Fruit fly (Drosophila melanogaster): ENCODE data around the gene Prp40.

The Prp40 gene

dm6 chr2L:3022986-3023385, at the start of gene Prp40, which contains the start of gene alpha4GT1 (continued):
- TF ChIP-seq BEAF-32 (GFP tag; optimal IDR thresholded peaks at IDR 0.05) (peak; percentile 64), CG14050 (GFP tag; IDR thresholded peaks at IDR 0.05) (no peak), maf-S (GFP tag; optimal IDR thresholded peaks at IDR 0.05) (no peak), ATbp (GFP tag; optimal IDR thresholded peaks at IDR 0.05) (no peak), ERR (GFP tag; optimal IDR thresholded peaks at IDR 0.05) (no peak), HLH4C (GFP tag; IDR thresholded peaks at IDR 0.05; ENCODE audit: partially characterized antibody) (peak; percentile 94), CG11456 (GFP tag; IDR thresholded peaks at IDR 0.05) (no peak), yki (optimal IDR thresholded peaks at IDR 0.05) (no peak), gcm2 (GFP tag; optimal IDR thresholded peaks at IDR 0.05) (no peak), CG1529 (GFP tag; optimal IDR thresholded peaks at IDR 0.05) (no peak), Dip2 (GFP tag; IDR thresholded peaks at IDR 0.05) (no peak), stc (GFP tag; IDR thresholded peaks at IDR 0.05) (no peak), gem (tag; optimal IDR thresholded peaks at IDR 0.05) (no peak), Optix (GFP tag; IDR thresholded peaks at IDR 0.05) (no peak), CG34422 (GFP tag; IDR thresholded peaks at IDR 0.05) (peak; percentile 31; the same call in 1 of the 3 replicates), CG10959 (GFP tag; IDR thresholded peaks at IDR 0.05) (no peak), CG11398 (GFP tag; optimal IDR thresholded peaks at IDR 0.05) (no peak), CG32772 (GFP tag; IDR thresholded peaks at IDR 0.05) (no peak), Ssrp (tag; optimal IDR thresholded peaks at IDR 0.05) (no peak), CG30431 (GFP tag; optimal IDR thresholded peaks at IDR 0.05) (no peak), mam (GFP tag; optimal IDR thresholded peaks at IDR 0.05) (no peak), pb (GFP tag; optimal IDR thresholded peaks at IDR 0.05) (no peak), CG34376 (GFP tag; optimal IDR thresholded peaks at IDR 0.05) (no peak), CG3163 (GFP tag; optimal IDR thresholded peaks at IDR 0.05) (no peak), psq (GFP tag; optimal IDR thresholded peaks at IDR 0.05) (no peak), CG1024 (GFP tag; IDR thresholded peaks at IDR 0.05) (no peak), tap (tag; optimal IDR thresholded peaks at IDR 0.05) (no peak), caup (GFP tag; optimal IDR thresholded peaks at IDR 0.05; ENCODE audit: severe bottlenecking) (no peak), Atf-2 (GFP tag; optimal IDR thresholded peaks at IDR 0.05) (no peak), pum (GFP tag; optimal IDR thresholded peaks at IDR 0.05) (no peak), CG4360 (GFP tag; IDR thresholded peaks at IDR 0.05) (peak; percentile 77; the same call in 1 of the 2 replicates), CG16815 (GFP tag; optimal IDR thresholded peaks at IDR 0.05) (no peak), CG17186 (GFP tag; optimal IDR thresholded peaks at IDR 0.05) (peak; percentile 73), CG6854 (GFP tag; optimal IDR thresholded peaks at IDR 0.05) (no peak), pho (GFP tag; optimal IDR thresholded peaks at IDR 0.05) (no peak), ranshi (GFP tag; IDR thresholded peaks at IDR 0.05) (no peak), Lhr (GFP tag; optimal IDR thresholded peaks at IDR 0.05) (no peak), crp (GFP tag; optimal IDR thresholded peaks at IDR 0.05) (peak in 1 of 2 experiments; percentile 19), croc (GFP tag; conservative IDR thresholded peaks at IDR 0.05) (no peak), CG11696 (GFP tag; IDR thresholded peaks at IDR 0.05) (no peak), CG11723 (GFP tag; optimal IDR thresholded peaks at IDR 0.05) (no peak), CG13624 (GFP tag; optimal IDR thresholded peaks at IDR 0.05) (peak; percentile 17), fd3F (GFP tag; optimal IDR thresholded peaks at IDR 0.05) (no peak), CG3726 (GFP tag; IDR thresholded peaks at IDR 0.05) (no peak), CG7745 (tag; optimal IDR thresholded peaks at IDR 0.05) (no peak), pzg (GFP tag; optimal IDR thresholded peaks at IDR 0.05) (peak; percentile 81), CG13775 (GFP tag; optimal IDR thresholded peaks at IDR 0.05) (no peak), CG14710 (tag; optimal IDR thresholded peaks at IDR 0.05) (no peak), gfzf (GFP tag; optimal IDR thresholded peaks at IDR 0.05) (peak; percentile 27), CG18262 (tag; optimal IDR thresholded peaks at IDR 0.05) (no peak), Side (GFP tag; optimal IDR thresholded peaks at IDR 0.05) (no peak), pfk (GFP tag; optimal IDR thresholded peaks at IDR 0.05) (peak; percentile 39)
